Worm (Caenorhabditis elegans) whole organism, L3 larva: Measurements from ENCODE around the gene T07D3.4.

Experiments used
- aly-2 ChIP-seq: fragments of 150-350 bp; optimal IDR thresholded peaks from 2 replicates; lab custom pipeline; 2014; ENCODE audit warnings: missing biosample characterization, missing genetic modification characterization
- egl-27 ChIP-seq: sonication (generic microtip); optimal IDR thresholded peaks from 4 replicates; lab custom pipeline; 2017; ENCODE audit warnings: missing biosample characterization, missing genetic modification reagents, missing genetic modification characterization
- elt-3 ChIP-seq, 3 experiments: fragments of 150-350 bp in 1 of 3; sonication (generic microtip) in 2 of 3; optimal IDR thresholded peaks; 2 replicates in 2 of 3; 4 replicates in 1 of 3; lab custom pipeline; 2014 to 2017; ENCODE audit warnings: missing biosample characterization in 3 of 3, missing genetic modification characterization in 3 of 3
- jun-1 ChIP-seq: fragments of 150-350 bp; optimal IDR thresholded peaks from 2 replicates; lab custom pipeline; 2014; ENCODE audit warnings: missing biosample characterization, missing genetic modification reagents, missing genetic modification characterization
- nhr-237 ChIP-seq: fragments of 150-350 bp; optimal IDR thresholded peaks from 2 replicates; lab custom pipeline; 2014; ENCODE audit warnings: missing biosample characterization, missing genetic modification characterization
- pha-4 ChIP-seq: fragments of 150-350 bp; optimal IDR thresholded peaks from 2 replicates; lab custom pipeline; 2014; ENCODE audit warnings: missing biosample characterization, missing genetic modification reagents, missing genetic modification characterization
- snpc-4 ChIP-seq: fragments of 150-350 bp; optimal IDR thresholded peaks from 2 replicates; lab custom pipeline; 2014; ENCODE audit warnings: missing biosample characterization, missing genetic modification characterization
- ztf-4 ChIP-seq: fragments of 150-350 bp; optimal IDR thresholded peaks from 2 replicates; lab custom pipeline; 2014; ENCODE audit warnings: missing biosample characterization, missing genetic modification characterization

ce11 chrII:938549-938948 lies 50.4 kb downstream of the T07D3.4 start, which contains the start of gene R07C3.3:
- no peak for TF ChIP-seq snpc-4 (tag; lab: Kevin White, UChicago)
- no peak for TF ChIP-seq ztf-4 (tag; lab: Kevin White, UChicago)
- no peak for TF ChIP-seq pha-4 (tag; lab: Kevin White, UChicago)
- TF ChIP-seq nhr-237, result no peak
- TF ChIP-seq elt-3 (tag; optimal IDR thresholded peaks at IDR 0.05; lab: Kevin White, UChicago), result no peak
- no peak for TF ChIP-seq jun-1 (tag; lab: Kevin White, UChicago)
- no peak for TF ChIP-seq aly-2 (tag; lab: Kevin White, UChicago)
- TF ChIP-seq egl-27 (tag; lab: Kevin White, UChicago), result no peak
